Fruit fly (Drosophila melanogaster): ENCODE data around the gene CG42359.

Gene CG42359

dm6 chr3R:19153502-19153983 lies 8.6 kb downstream of the CG42359 start, which contains the start of gene CG5835 (continued):
- TF ChIP-seq sens-2 (GFP tag; IDR thresholded peaks at IDR 0.05), result no peak
- no peak for TF ChIP-seq CG32767 (GFP tag; IDR thresholded peaks at IDR 0.05)
- peak; percentile 28 for TF ChIP-seq CG12299 (tag; optimal IDR thresholded peaks at IDR 0.05)
- TF ChIP-seq inv (GFP tag; IDR thresholded peaks at IDR 0.05; ENCODE audit: partially characterized antibody), result no peak
- TF ChIP-seq CG15073 (GFP tag; optimal IDR thresholded peaks at IDR 0.05), result no peak
- TF ChIP-seq zen (tag; optimal IDR thresholded peaks at IDR 0.05), result no peak
- TF ChIP-seq gfzf (GFP tag; optimal IDR thresholded peaks at IDR 0.05), result no peak
- TF ChIP-seq psq (GFP tag; optimal IDR thresholded peaks at IDR 0.05), result no peak
- no peak for TF ChIP-seq CG1024 (GFP tag; IDR thresholded peaks at IDR 0.05)
- TF ChIP-seq gro (GFP tag; optimal IDR thresholded peaks at IDR 0.05), result no peak
- TF ChIP-seq CG13424 (tag; optimal IDR thresholded peaks at IDR 0.05), result peak; percentile 25
- TF ChIP-seq CG17359 (tag; optimal IDR thresholded peaks at IDR 0.05), result peak; percentile 27
- no peak for TF ChIP-seq ara (GFP tag; IDR thresholded peaks at IDR 0.05)
- TF ChIP-seq CoRest (tag; optimal IDR thresholded peaks at IDR 0.05), result no peak
- TF ChIP-seq CG7372 (GFP tag; IDR thresholded peaks at IDR 0.05), result no peak
- no peak for TF ChIP-seq CG4328 (GFP tag; optimal IDR thresholded peaks at IDR 0.05)
- TF ChIP-seq kay (GFP tag; optimal IDR thresholded peaks at IDR 0.05), result peak; percentile 34
- TF ChIP-seq mam (GFP tag; optimal IDR thresholded peaks at IDR 0.05), result no peak
- no peak for TF ChIP-seq CG3838 (GFP tag; optimal IDR thresholded peaks at IDR 0.05)
- TF ChIP-seq bab2 (GFP tag; optimal IDR thresholded peaks at IDR 0.05), result no peak
- no peak for TF ChIP-seq CG17568 (GFP tag; optimal IDR thresholded peaks at IDR 0.05)
- peak; percentile 45 for TF ChIP-seq lilli (GFP tag; optimal IDR thresholded peaks at IDR 0.05)
- no peak for TF ChIP-seq Poxn (GFP tag; IDR thresholded peaks at IDR 0.05)
- no peak for TF ChIP-seq CG17361 (GFP tag; IDR thresholded peaks at IDR 0.05)
- TF ChIP-seq Taf1 (GFP tag; IDR thresholded peaks at IDR 0.05), result no peak; the same call in 1 of the 2 replicates
- TF ChIP-seq maf-S (GFP tag; optimal IDR thresholded peaks at IDR 0.05), result no peak
- TF ChIP-seq HLH54F (GFP tag; optimal IDR thresholded peaks at IDR 0.05), result no peak
- no peak for TF ChIP-seq CG2202 (tag; optimal IDR thresholded peaks at IDR 0.05)
- peak; percentile 18 for TF ChIP-seq CG18262 (tag; optimal IDR thresholded peaks at IDR 0.05)
- TF ChIP-seq hbn (GFP tag; IDR thresholded peaks at IDR 0.05; ENCODE audit: partially characterized antibody), result no peak
- TF ChIP-seq CG31441 (GFP tag; IDR thresholded peaks at IDR 0.05), result peak; percentile 26; the same call in 1 of the 2 replicates
- TF ChIP-seq B-H2 (GFP tag; optimal IDR thresholded peaks at IDR 0.05), result peak; percentile 12
- no peak for TF ChIP-seq CHES-1-like (GFP tag; optimal IDR thresholded peaks at IDR 0.05)
- no peak for TF ChIP-seq CG18011 (GFP tag; optimal IDR thresholded peaks at IDR 0.05)
- TF ChIP-seq org-1 (GFP tag; optimal IDR thresholded peaks at IDR 0.05), result no peak
- no peak for TF ChIP-seq Xrp1 (GFP tag; IDR thresholded peaks at IDR 0.05)
- peak; percentile 13; the same call in 1 of the 2 replicates for TF ChIP-seq CG43689 (GFP tag; IDR thresholded peaks at IDR 0.05)
- peak; percentile 8 for TF ChIP-seq her (GFP tag; optimal IDR thresholded peaks at IDR 0.05)
- no peak for TF ChIP-seq CG18476 (GFP tag; optimal IDR thresholded peaks at IDR 0.05)
- no peak for TF ChIP-seq fd96Cb (tag; optimal IDR thresholded peaks at IDR 0.05)
- TF ChIP-seq Fer2 (tag; optimal IDR thresholded peaks at IDR 0.05), result no peak
- TF ChIP-seq insv (GFP tag; optimal IDR thresholded peaks at IDR 0.05), result no peak
- TF ChIP-seq caup (GFP tag; optimal IDR thresholded peaks at IDR 0.05; ENCODE audit: severe bottlenecking), result peak; percentile 26
- peak; percentile 72 for TF ChIP-seq ci (GFP tag; IDR thresholded peaks at IDR 0.05)
- TF ChIP-seq chn (GFP tag; optimal IDR thresholded peaks at IDR 0.05), result no peak
- TF ChIP-seq Awh (GFP tag; IDR thresholded peaks at IDR 0.05), result no peak
- TF ChIP-seq stc (GFP tag; IDR thresholded peaks at IDR 0.05), result no peak
- TF ChIP-seq CG7357 (GFP tag; IDR thresholded peaks at IDR 0.05), result no peak
- no peak for TF ChIP-seq Ravus (GFP tag; IDR thresholded peaks at IDR 0.05)
- TF ChIP-seq CG16813 (GFP tag; IDR thresholded peaks at IDR 0.05; ENCODE audit: partially characterized antibody), result no peak
- TF ChIP-seq Ssrp (tag; optimal IDR thresholded peaks at IDR 0.05), result no peak
- TF ChIP-seq BtbVII (GFP tag; optimal IDR thresholded peaks at IDR 0.05), result peak; percentile 38
